Fruit fly (Drosophila melanogaster) whole organism, wandering third instar larva: ENCODE measurements around the gene Drsl3.

Experiments
- Abd-B ChIP-seq: fragments of >200 bp; optimal IDR thresholded peaks from 2 replicates; lab custom pipeline; 2017; ENCODE audit warnings: missing biosample characterization, missing genetic modification characterization
- CG32264 ChIP-seq: fragments of 200-800 bp; sonication (Bioruptor generic); optimal IDR thresholded peaks from 2 replicates; lab custom pipeline; 2016; ENCODE audit warnings: missing biosample characterization, missing genetic modification characterization
- CG9705 ChIP-seq: fragments of 200-800 bp; sonication (Bioruptor generic); optimal IDR thresholded peaks from 2 replicates; lab custom pipeline; 2018; ENCODE audit warnings: missing biosample characterization, mild to moderate bottlenecking, missing genetic modification characterization
- CrebA ChIP-seq: fragments of 200-800 bp; sonication (Bioruptor generic); optimal IDR thresholded peaks from 2 replicates; lab custom pipeline; 2016; ENCODE audit warnings: missing biosample characterization, mild to moderate bottlenecking, missing genetic modification characterization, borderline replicate concordance
- Dfd ChIP-seq: fragments of >200 bp; optimal IDR thresholded peaks from 2 replicates; lab custom pipeline; 2017; ENCODE audit warnings: missing biosample characterization, missing genetic modification characterization
- Dif ChIP-seq: fragments of 200-275, 200-300 bp; sonication (Bioruptor generic); optimal IDR thresholded peaks from 2 replicates; lab custom pipeline; 2018; ENCODE audit warnings: missing biosample characterization, missing genetic modification characterization; ENCODE audit not compliant: partially characterized antibody
- GATAd ChIP-seq: sonication (Bioruptor generic); optimal IDR thresholded peaks from 2 replicates; lab custom pipeline; 2016; ENCODE audit warnings: missing biosample characterization, missing genetic modification characterization
- HLH106 ChIP-seq: fragments of 200-800 bp; optimal IDR thresholded peaks from 3 replicates; lab custom pipeline; 2019; ENCODE audit warnings: missing biosample characterization, mild to moderate bottlenecking, missing genetic modification characterization, moderate library complexity
- Hnf4 ChIP-seq: fragments of 200-800 bp; sonication (Bioruptor generic); optimal IDR thresholded peaks from 2 replicates; lab custom pipeline; 2016; ENCODE audit warnings: missing biosample characterization, mild to moderate bottlenecking, missing genetic modification characterization
- Hr78 ChIP-seq: fragments of >200 bp; optimal IDR thresholded peaks from 2 replicates; lab custom pipeline; 2017; ENCODE audit warnings: missing biosample characterization, missing genetic modification characterization
- Hr83 ChIP-seq: fragments of 200-300 bp; sonication (Bioruptor generic); optimal IDR thresholded peaks from 2 replicates; lab custom pipeline; 2016; ENCODE audit warnings: missing biosample characterization, mild to moderate bottlenecking, missing genetic modification characterization, moderate library complexity; ENCODE audit not compliant: poor library complexity, severe bottlenecking
- Jra ChIP-seq: sonication (Bioruptor generic); optimal IDR thresholded peaks from 2 replicates; lab custom pipeline; 2016; ENCODE audit warnings: missing biosample characterization, missing genetic modification characterization
- Mio ChIP-seq: sonication (Bioruptor generic); optimal IDR thresholded peaks from 2 replicates; lab custom pipeline; 2016; ENCODE audit warnings: missing biosample characterization, missing genetic modification characterization
- Myc ChIP-seq: fragments of >200 bp; optimal IDR thresholded peaks from 2 replicates; lab custom pipeline; 2017
- N ChIP-seq: fragments of >200 bp; optimal IDR thresholded peaks from 2 replicates; lab custom pipeline; 2018; ENCODE audit warnings: missing biosample characterization, missing external identifiers, missing genetic modification characterization
- OdsH ChIP-seq: fragments of 200-800 bp; sonication (Bioruptor generic); optimal IDR thresholded peaks from 2 replicates; lab custom pipeline; 2016; ENCODE audit warnings: missing biosample characterization, mild to moderate bottlenecking, missing genetic modification characterization
- Rel ChIP-seq, 2 experiments: fragments of 200-800 bp; sonication (Bioruptor generic) in 1 of 2; optimal IDR thresholded peaks; 2 replicates in 1 of 2; 3 replicates in 1 of 2; lab custom pipeline; 2016 to 2019; ENCODE audit warnings: mild to moderate bottlenecking in 2 of 2, missing biosample characterization in 2 of 2, missing genetic modification characterization in 2 of 2, moderate library complexity in 1 of 2
- Sp1 ChIP-seq: fragments of 200-800 bp; sonication (Bioruptor generic); optimal IDR thresholded peaks from 3 replicates; lab custom pipeline; 2019; ENCODE audit warnings: missing biosample characterization, mild to moderate bottlenecking, missing genetic modification characterization, moderate library complexity
- Vsx2 ChIP-seq: fragments of 200-300, 225-300 bp; sonication (Bioruptor generic); optimal IDR thresholded peaks from 2 replicates; lab custom pipeline; 2018; ENCODE audit warnings: missing biosample characterization, missing genetic modification characterization; ENCODE audit not compliant: partially characterized antibody
- br ChIP-seq: fragments of 200-800 bp; sonication (Bioruptor generic); optimal IDR thresholded peaks from 2 replicates; lab custom pipeline; 2016; ENCODE audit warnings: missing biosample characterization, missing genetic modification characterization
- brk ChIP-seq: fragments of 200-800 bp; sonication (Bioruptor generic); optimal IDR thresholded peaks from 2 replicates; lab custom pipeline; 2016; ENCODE audit warnings: missing biosample characterization, mild to moderate bottlenecking, missing genetic modification characterization
- dl ChIP-seq, 2 experiments: fragments of 175-275, 200-275 bp in 1 of 2; fragments of 200-275 bp in 1 of 2; sonication (Bioruptor generic); optimal IDR thresholded peaks; lab custom pipeline; 2018; ENCODE audit warnings: mild to moderate bottlenecking in 2 of 2, missing biosample characterization in 2 of 2, missing genetic modification characterization in 2 of 2, moderate library complexity in 2 of 2; ENCODE audit not compliant: partially characterized antibody in 2 of 2, insufficient read depth in 1 of 2
- dmrt93B ChIP-seq: fragments of 200-800 bp; sonication (Bioruptor generic); optimal IDR thresholded peaks from 2 replicates; lab custom pipeline; 2018; ENCODE audit warnings: missing biosample characterization, mild to moderate bottlenecking, missing genetic modification characterization
- dsf ChIP-seq: sonication (Bioruptor generic); optimal IDR thresholded peaks from 2 replicates; lab custom pipeline; 2016; ENCODE audit warnings: missing biosample characterization, missing genetic modification characterization, borderline replicate concordance
- ey ChIP-seq: fragments of 200-800 bp; sonication (Bioruptor generic); optimal IDR thresholded peaks from 2 replicates; lab custom pipeline; 2016; ENCODE audit warnings: missing biosample characterization, missing genetic modification characterization
- foxo ChIP-seq, 2 experiments: fragments of 200-800 bp; sonication (Bioruptor generic); optimal IDR thresholded peaks; 2 replicates in 1 of 2; 3 replicates in 1 of 2; lab custom pipeline; 2016 to 2017; ENCODE audit warnings: missing biosample characterization in 2 of 2, missing genetic modification characterization in 2 of 2
- fru ChIP-seq: fragments of 200-800 bp; sonication (Bioruptor generic); optimal IDR thresholded peaks from 3 replicates; lab custom pipeline; 2016; ENCODE audit warnings: missing biosample characterization, mild to moderate bottlenecking, missing genetic modification characterization
- h ChIP-seq: fragments of 200-800 bp; sonication (Bioruptor generic); optimal IDR thresholded peaks from 3 replicates; lab custom pipeline; 2016; ENCODE audit warnings: missing biosample characterization, mild to moderate bottlenecking, missing genetic modification characterization
- jim ChIP-seq: fragments of 175-275, 200-325 bp; sonication (Bioruptor generic); optimal IDR thresholded peaks from 2 replicates; lab custom pipeline; 2016; ENCODE audit warnings: missing biosample characterization, mild to moderate bottlenecking, missing genetic modification characterization
- lola ChIP-seq: fragments of >200 bp; optimal IDR thresholded peaks from 2 replicates; lab custom pipeline; 2017; ENCODE audit warnings: missing biosample characterization, missing genetic modification characterization
- pan ChIP-seq: fragments of >200 bp; optimal IDR thresholded peaks from 2 replicates; lab custom pipeline; 2017
- psq ChIP-seq: fragments of 200-800 bp; sonication (Bioruptor generic); optimal IDR thresholded peaks from 3 replicates; lab custom pipeline; 2017; ENCODE audit warnings: missing biosample characterization, mild to moderate bottlenecking, missing genetic modification characterization, moderate library complexity
- rgr ChIP-seq: fragments of 200-800 bp; sonication (Bioruptor generic); optimal IDR thresholded peaks from 3 replicates; lab custom pipeline; 2016; ENCODE audit warnings: missing biosample characterization, mild to moderate bottlenecking, missing genetic modification characterization
- sage ChIP-seq: fragments of 200-800 bp; sonication (Bioruptor generic); optimal IDR thresholded peaks from 2 replicates; lab custom pipeline; 2016; ENCODE audit warnings: missing biosample characterization, mild to moderate bottlenecking, missing genetic modification characterization
- sv ChIP-seq: fragments of 200-800 bp; sonication (Bioruptor generic); optimal IDR thresholded peaks from 3 replicates; lab custom pipeline; 2016; ENCODE audit warnings: missing biosample characterization, missing genetic modification characterization
- tai ChIP-seq: sonication (Bioruptor generic); optimal IDR thresholded peaks from 2 replicates; lab custom pipeline; 2016; ENCODE audit warnings: missing biosample characterization, missing genetic modification characterization
- usp ChIP-seq: fragments of >200 bp; optimal IDR thresholded peaks from 2 replicates; lab custom pipeline; 2017; ENCODE audit warnings: missing biosample characterization, missing genetic modification characterization
- woc ChIP-seq: sonication (Bioruptor generic); optimal IDR thresholded peaks from 2 replicates; lab custom pipeline; 2016; ENCODE audit warnings: missing biosample characterization, mild to moderate bottlenecking, missing genetic modification characterization

Gene Drsl3

DNA sequence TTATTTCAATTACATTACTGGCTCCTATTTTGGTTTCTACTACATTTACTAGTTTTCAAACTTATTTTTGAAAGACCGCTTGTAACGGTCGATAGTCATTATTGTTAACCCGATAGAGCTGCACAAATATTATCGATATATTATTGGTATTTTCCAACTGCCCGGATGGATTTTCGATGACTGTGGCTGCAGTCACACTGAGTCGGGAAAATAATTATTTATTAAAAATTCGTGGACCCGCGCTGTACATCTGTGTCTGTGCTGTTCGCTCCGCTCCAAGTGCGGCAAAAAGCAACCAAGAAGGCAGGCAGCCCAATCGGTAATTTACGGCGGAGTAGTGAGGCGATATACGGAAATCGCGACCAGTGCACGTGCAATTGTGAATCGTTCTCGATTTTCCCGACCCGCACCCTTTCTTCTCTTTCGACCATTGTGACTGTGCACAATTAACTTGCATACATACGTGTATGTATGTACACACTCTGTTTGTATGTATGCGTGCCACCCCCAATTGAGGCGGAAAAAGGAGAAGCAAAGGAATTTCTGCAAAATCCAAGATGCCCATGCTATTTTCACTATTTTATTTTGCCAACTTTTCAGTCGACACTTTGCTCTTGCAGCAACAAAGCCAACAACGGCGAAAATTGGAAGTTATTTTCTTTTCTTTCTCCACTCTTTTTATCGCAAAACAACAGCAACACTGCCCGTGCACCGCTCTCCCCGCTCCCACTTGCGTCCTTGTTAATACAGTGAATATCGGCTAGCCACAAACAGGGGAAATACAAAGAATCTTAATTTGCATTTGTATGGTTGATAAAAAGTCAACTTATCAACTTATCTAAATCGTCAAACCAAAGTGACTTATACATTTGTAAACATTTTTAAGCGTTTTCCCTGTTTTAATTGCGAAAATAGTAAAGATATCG, 11.0 kb upstream of the Drsl3 start, which contains the start of gene ZnT63C:
TSS of gene ZnT63C (plus strand) at position 175 of the 926 bp plus-strand sequence.
- TF ChIP-seq Rel (GFP tag; optimal IDR thresholded peaks at IDR 0.05; lab: Kevin White, UChicago) (no peak), Rel (tag; optimal IDR thresholded peaks at IDR 0.05; lab: Kevin White, UChicago) (peak; percentile 77), psq (GFP tag; lab: Kevin White, UChicago) (no peak), Sp1 (peak; percentile 21), CG32264 (GFP tag; lab: Kevin White, UChicago) (no peak), Vsx2 (GFP tag; lab: Kevin White, UChicago) (peak; percentile 25), N (GFP tag; lab: Kevin White, UChicago) (no peak), tai (GFP tag; lab: Kevin White, UChicago) (no peak), woc (GFP tag; lab: Kevin White, UChicago) (peak; percentile 23), sage (GFP tag; lab: Kevin White, UChicago) (peak; percentile 27), foxo (GFP tag; optimal IDR thresholded peaks at IDR 0.05; lab: Kevin White, UChicago) (no peak), Jra (GFP tag; lab: Kevin White, UChicago) (no peak), dsf (GFP tag; lab: Kevin White, UChicago) (no peak), sv (GFP tag; lab: Kevin White, UChicago) (no peak), Abd-B (GFP tag; lab: Kevin White, UChicago) (no peak), dmrt93B (GFP tag; lab: Kevin White, UChicago) (no peak), lola (GFP tag; lab: Kevin White, UChicago) (no peak), brk (GFP tag; lab: Kevin White, UChicago) (no peak), pan (lab: Kevin White, UChicago) (no peak), usp (GFP tag; lab: Kevin White, UChicago) (no peak), Hr78 (GFP tag; lab: Kevin White, UChicago) (no peak), Hr83 (GFP tag; lab: Kevin White, UChicago) (no peak), Dfd (no peak), Dif (GFP tag; lab: Kevin White, UChicago) (peak; percentile 39), CrebA (GFP tag; lab: Kevin White, UChicago) (no peak), jim (GFP tag; lab: Kevin White, UChicago) (peak; percentile 39), fru (GFP tag; lab: Kevin White, UChicago) (no peak), HLH106 (tag; lab: Kevin White, UChicago) (peak; percentile 19), Hnf4 (GFP tag; lab: Kevin White, UChicago) (peak; percentile 9), OdsH (GFP tag; lab: Kevin White, UChicago) (no peak), Mio (GFP tag; lab: Kevin White, UChicago) (no peak), ey (GFP tag; lab: Kevin White, UChicago) (no peak), rgr (GFP tag; lab: Kevin White, UChicago) (no peak), br (no peak), h (GFP tag; lab: Kevin White, UChicago) (peak; percentile 39), GATAd (no peak), Myc (lab: Kevin White, UChicago) (no peak), dl (GFP tag; optimal IDR thresholded peaks at IDR 0.05; lab: Kevin White, UChicago; ENCODE audit: insufficient read depth in 1 of 2, partially characterized antibody in 2 of 2) (no peak), CG9705 (GFP tag; lab: Kevin White, UChicago) (no peak)
- TF ChIP-seq, all 38 proteins: peak for 10

DNA sequence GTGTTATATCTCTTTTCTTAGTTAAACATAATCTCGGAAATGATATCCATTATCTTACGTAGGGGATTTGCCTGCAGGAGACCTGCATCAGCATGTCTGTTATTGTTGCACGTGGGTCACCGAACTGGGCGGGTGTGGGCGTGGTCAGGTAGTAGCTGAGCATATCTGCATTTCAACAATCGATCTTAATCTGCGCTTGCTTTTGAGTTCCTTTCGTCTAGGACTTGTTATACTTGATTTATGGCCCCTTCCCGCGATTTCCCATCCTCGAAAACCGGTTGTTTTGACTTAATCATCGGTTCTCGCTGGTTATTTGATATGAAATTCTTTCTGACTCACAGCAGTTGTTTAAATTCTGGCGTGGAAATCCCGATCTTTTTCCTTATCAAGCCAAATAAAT, 10.1 kb upstream of the Drsl3 start:
- no peak for TF ChIP-seq N (GFP tag; lab: Kevin White, UChicago)
- no peak for TF ChIP-seq Abd-B (GFP tag; lab: Kevin White, UChicago)
- TF ChIP-seq Dfd: no peak
- no peak for TF ChIP-seq Rel (GFP tag; optimal IDR thresholded peaks at IDR 0.05; lab: Kevin White, UChicago)
- TF ChIP-seq Rel (tag; optimal IDR thresholded peaks at IDR 0.05; lab: Kevin White, UChicago): peak; percentile 66
